Fruit fly (Drosophila melanogaster) whole organism, pupa: ENCODE measurements around the gene CG17261.

Experiments used
- CG13204 ChIP-seq: fragments of 200-800 bp; sonication (Bioruptor generic); optimal IDR thresholded peaks from 2 replicates; lab custom pipeline; 2018; ENCODE audit warnings: missing biosample characterization, mild to moderate bottlenecking, missing genetic modification characterization, moderate library complexity
- CG14655 ChIP-seq: fragments of 200-800 bp; sonication (Bioruptor generic); optimal IDR thresholded peaks from 3 replicates; lab custom pipeline; 2017; ENCODE audit warnings: mild to moderate bottlenecking, missing biosample characterization, missing genetic modification reagents, missing genetic modification characterization
- CG34367 ChIP-seq: fragments of 200-800 bp; sonication (Bioruptor generic); optimal IDR thresholded peaks from 2 replicates; lab custom pipeline; 2018; ENCODE audit warnings: missing biosample characterization, mild to moderate bottlenecking, missing genetic modification characterization
- CG8159 ChIP-seq: fragments of 200-800 bp; sonication (Bioruptor generic); optimal IDR thresholded peaks from 3 replicates; lab custom pipeline; 2018; ENCODE audit warnings: missing biosample characterization, mild to moderate bottlenecking, missing genetic modification characterization, moderate library complexity
- CG9948 ChIP-seq: fragments of 200-800 bp; sonication (Bioruptor generic); optimal IDR thresholded peaks from 2 replicates; lab custom pipeline; 2018; ENCODE audit warnings: missing biosample characterization, mild to moderate bottlenecking, missing genetic modification characterization, moderate library complexity
- EcR ChIP-seq: fragments of 200-800 bp; sonication (Bioruptor generic); optimal IDR thresholded peaks from 3 replicates; lab custom pipeline; 2019; ENCODE audit warnings: missing biosample characterization, missing genetic modification characterization, mild to moderate bottlenecking, moderate library complexity, missing genetic modification reagents
- Ets98B ChIP-seq: fragments of 200-800 bp; sonication (Bioruptor generic); IDR thresholded peaks from 2 replicates; pipeline ENCODE4 v1.3.6; 2022; ENCODE audit warnings: missing biosample characterization, missing genetic modification characterization
- Snoo ChIP-seq: fragments of 200-800 bp; sonication (Bioruptor generic); optimal IDR thresholded peaks from 3 replicates; lab custom pipeline; 2017; ENCODE audit warnings: missing biosample characterization, mild to moderate bottlenecking, missing genetic modification characterization, inconsistent platforms
- fd96Ca ChIP-seq: fragments of 200-800 bp; sonication (Bioruptor generic); IDR thresholded peaks from 3 replicates; pipeline ENCODE4 v1.3.6; 2022; ENCODE audit warnings: missing biosample characterization, missing genetic modification characterization
- gl ChIP-seq: fragments of 200-800 bp; sonication (Bioruptor generic); optimal IDR thresholded peaks from 2 replicates; lab custom pipeline; 2018; ENCODE audit warnings: missing biosample characterization, mild to moderate bottlenecking, missing genetic modification characterization

DNA sequence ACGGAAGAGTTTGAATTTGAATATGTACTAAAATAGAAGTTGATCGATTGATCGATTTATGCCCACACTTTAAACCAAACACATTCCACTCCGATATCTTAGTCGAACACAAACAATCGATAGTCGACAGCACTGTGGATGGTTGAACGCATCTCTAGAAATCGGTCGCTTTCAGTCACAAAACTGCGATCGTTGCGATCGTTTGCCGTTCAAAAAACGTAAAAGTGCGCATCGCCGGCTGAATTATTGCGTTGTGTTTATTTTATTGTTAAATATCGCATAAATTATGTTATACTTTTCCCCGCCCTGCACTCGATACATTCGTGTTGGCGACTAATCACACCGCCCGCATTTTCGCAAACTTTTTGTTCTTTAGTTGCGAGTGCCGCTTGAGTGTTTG lies 43.2 kb upstream of the CG17261 start, which contains the start of gene Ccdc85:
- TF ChIP-seq fd96Ca (GFP tag; lab: Robert Waterston, UW) (no peak), CG9948 (no peak), CG8159 (no peak), Snoo (tag; lab: Kevin White, UChicago) (no peak), EcR (GFP tag; lab: Kevin White, UChicago) (peak; percentile 3), CG14655 (GFP tag; lab: Kevin White, UChicago) (no peak), CG13204 (no peak), Ets98B (no peak), gl (tag; lab: Kevin White, UChicago) (no peak), CG34367 (tag; lab: Kevin White, UChicago) (no peak)
